Fruit fly (Drosophila melanogaster) whole organism, embryonic: Measurements from ENCODE around the gene Ilp1.

ENCODE experiments used
- Abd-B ChIP-seq: fragments of 200-800 bp; sonication (Bioruptor generic); optimal IDR thresholded peaks from 2 replicates; lab custom pipeline; 2018; ENCODE audit warnings: missing biosample characterization, mild to moderate bottlenecking, missing genetic modification characterization, moderate library complexity
- Adf1 ChIP-seq: fragments of 200-800 bp; sonication (Bioruptor generic); IDR thresholded peaks from 2 replicates; pipeline ENCODE4 v1.3.6; 2022; ENCODE audit warnings: missing biosample characterization, missing genetic modification characterization
- Aef1 ChIP-seq: fragments of 200-800 bp; sonication (Bioruptor generic); IDR thresholded peaks from 3 replicates; pipeline ENCODE4 v1.3.6; 2022; ENCODE audit warnings: missing biosample characterization, missing genetic modification characterization
- BEAF-32 ChIP-seq: fragments of 200-800 bp; sonication (Bioruptor generic); optimal IDR thresholded peaks from 3 replicates; lab custom pipeline; 2017; ENCODE audit warnings: missing biosample characterization, missing genetic modification characterization, mild to moderate bottlenecking, moderate library complexity, missing genetic modification reagents
- CG10462 ChIP-seq: fragments of 200-800 bp; sonication (Bioruptor generic); optimal IDR thresholded peaks from 2 replicates; lab custom pipeline; 2016; ENCODE audit warnings: missing biosample characterization, missing genetic modification characterization
- CG10543 ChIP-seq: fragments of 200-800 bp; sonication (Bioruptor generic); optimal IDR thresholded peaks from 3 replicates; lab custom pipeline; 2017; ENCODE audit warnings: missing biosample characterization, mild to moderate bottlenecking, missing genetic modification characterization, moderate library complexity
- CG10654 ChIP-seq: fragments of 200-800 bp; sonication (Bioruptor generic); optimal IDR thresholded peaks from 2 replicates; lab custom pipeline; 2016; ENCODE audit warnings: missing biosample characterization, missing genetic modification characterization
- CG12942 ChIP-seq: fragments of 200-800 bp; sonication (Bioruptor generic); optimal IDR thresholded peaks from 3 replicates; lab custom pipeline; 2016; ENCODE audit warnings: missing biosample characterization, missing genetic modification characterization
- CG13894 ChIP-seq: fragments of 200-800 bp; sonication (Bioruptor generic); optimal IDR thresholded peaks from 3 replicates; lab custom pipeline; 2018; ENCODE audit warnings: missing biosample characterization, mild to moderate bottlenecking, missing genetic modification characterization, moderate library complexity
- CG14441 ChIP-seq: fragments of 200-800 bp; sonication (Bioruptor generic); IDR thresholded peaks from 2 replicates; pipeline ENCODE4 v1.3.6; 2022; ENCODE audit warnings: missing biosample characterization, missing genetic modification characterization
- CG15011 ChIP-seq: fragments of 200-800 bp; sonication (Bioruptor generic); optimal IDR thresholded peaks from 3 replicates; lab custom pipeline; 2018; ENCODE audit warnings: missing biosample characterization, mild to moderate bottlenecking, missing genetic modification characterization
- CG1529 ChIP-seq: fragments of 200-800 bp; sonication (Bioruptor generic); optimal IDR thresholded peaks from 3 replicates; lab custom pipeline; 2018; ENCODE audit warnings: missing biosample characterization, missing genetic modification characterization
- CG16815 ChIP-seq: fragments of 200-800 bp; sonication (Bioruptor generic); optimal IDR thresholded peaks from 3 replicates; lab custom pipeline; 2017; ENCODE audit warnings: missing biosample characterization, mild to moderate bottlenecking, missing genetic modification characterization
- CG17385 ChIP-seq: fragments of 200-800 bp; sonication (Bioruptor generic); optimal IDR thresholded peaks from 3 replicates; lab custom pipeline; 2018; ENCODE audit warnings: missing biosample characterization, mild to moderate bottlenecking, missing genetic modification characterization
- CG18476 ChIP-seq: fragments of 200-800 bp; sonication (Bioruptor generic); optimal IDR thresholded peaks from 2 replicates; lab custom pipeline; 2016; ENCODE audit warnings: missing biosample characterization, mild to moderate bottlenecking, missing genetic modification characterization
- CG2712 ChIP-seq: fragments of 200-800 bp; optimal IDR thresholded peaks from 3 replicates; lab custom pipeline; 2019; ENCODE audit warnings: missing biosample characterization, mild to moderate bottlenecking, missing genetic modification characterization, moderate library complexity
- CG2875 ChIP-seq: fragments of 200-800 bp; sonication (Bioruptor generic); optimal IDR thresholded peaks from 2 replicates; lab custom pipeline; 2017; ENCODE audit warnings: missing biosample characterization, mild to moderate bottlenecking, missing genetic modification characterization, missing genetic modification reagents
- CG4404 ChIP-seq: fragments of 200-800 bp; sonication (Bioruptor generic); IDR thresholded peaks from 2 replicates; pipeline ENCODE4 v1.3.6; 2022; ENCODE audit warnings: missing biosample characterization, missing genetic modification characterization
- CG4617 ChIP-seq: fragments of 200-800 bp; sonication (Bioruptor generic); optimal IDR thresholded peaks from 3 replicates; lab custom pipeline; 2016; ENCODE audit warnings: missing biosample characterization, missing genetic modification characterization, borderline replicate concordance
- CG5180 ChIP-seq: fragments of 200-800 bp; sonication (Bioruptor generic); optimal IDR thresholded peaks from 3 replicates; lab custom pipeline; 2017; ENCODE audit warnings: missing biosample characterization, missing genetic modification characterization, mild to moderate bottlenecking, moderate library complexity, missing genetic modification reagents
- CG6683 ChIP-seq: fragments of 200-800 bp; sonication (Bioruptor generic); optimal IDR thresholded peaks from 2 replicates; lab custom pipeline; 2017; ENCODE audit warnings: missing biosample characterization, mild to moderate bottlenecking, missing genetic modification characterization, missing genetic modification reagents
- CG8478 ChIP-seq: fragments of >200 bp; optimal IDR thresholded peaks from 2 replicates; lab custom pipeline; 2018
- CG9797 ChIP-seq: fragments of 200-800 bp; sonication (Bioruptor generic); optimal IDR thresholded peaks from 3 replicates; lab custom pipeline; 2018; ENCODE audit warnings: missing biosample characterization, mild to moderate bottlenecking, missing genetic modification characterization
- CG9932 ChIP-seq: fragments of 200-800 bp; sonication (Bioruptor generic); IDR thresholded peaks from 2 replicates; pipeline ENCODE4 v1.3.6; 2022; ENCODE audit warnings: missing biosample characterization, missing genetic modification characterization
- CkIIα-i1 ChIP-seq: fragments of 200-800 bp; sonication (Bioruptor generic); IDR thresholded peaks from 2 replicates; pipeline ENCODE4 v1.3.6; 2022; ENCODE audit warnings: missing biosample characterization, missing genetic modification characterization
- Eip74EF ChIP-seq, 2 experiments: fragments of 200-800 bp in 1 of 2; fragments of >200 bp in 1 of 2; sonication (Bioruptor generic) in 1 of 2; optimal IDR thresholded peaks; 2 replicates each; lab custom pipeline; 2017 to 2019; ENCODE audit warnings: missing biosample characterization in 2 of 2, missing genetic modification characterization in 2 of 2, mild to moderate bottlenecking in 1 of 2, moderate library complexity in 1 of 2
- Fer1 ChIP-seq: fragments of 200-800 bp; sonication (Bioruptor generic); optimal IDR thresholded peaks from 2 replicates; lab custom pipeline; 2017; ENCODE audit warnings: missing biosample characterization, mild to moderate bottlenecking, missing genetic modification characterization
- GATAe ChIP-seq: fragments of 200-800 bp; sonication (Bioruptor generic); conservative IDR thresholded peaks from 2 replicates; pipeline ENCODE4 v1.3.6; 2022; ENCODE audit warnings: missing biosample characterization, missing genetic modification characterization
- Neu2 ChIP-seq: fragments of 200-800 bp; sonication (Bioruptor generic); optimal IDR thresholded peaks from 3 replicates; lab custom pipeline; 2016; ENCODE audit warnings: missing biosample characterization, missing genetic modification characterization, borderline replicate concordance
- Oli ChIP-seq: fragments of 200-800 bp; sonication (Bioruptor generic); optimal IDR thresholded peaks from 2 replicates; lab custom pipeline; 2018; ENCODE audit warnings: missing biosample characterization, mild to moderate bottlenecking, missing genetic modification characterization, moderate library complexity
- Pdp1 ChIP-seq, 2 experiments: fragments of 200-800 bp; sonication (Bioruptor generic); optimal IDR thresholded peaks; 3 replicates each; lab custom pipeline; 2016; ENCODE audit warnings: missing biosample characterization in 2 of 2, missing genetic modification characterization in 2 of 2, mild to moderate bottlenecking in 1 of 2, moderate library complexity in 1 of 2
- Sox102F ChIP-seq: fragments of 200-800 bp; sonication (Bioruptor generic); optimal IDR thresholded peaks from 2 replicates; lab custom pipeline; 2018; ENCODE audit warnings: missing biosample characterization, mild to moderate bottlenecking, missing genetic modification characterization, moderate library complexity
- Ssrp ChIP-seq: fragments of 200-800 bp; sonication (Bioruptor generic); optimal IDR thresholded peaks from 2 replicates; lab custom pipeline; 2018; ENCODE audit warnings: missing biosample characterization, mild to moderate bottlenecking, missing genetic modification characterization, moderate library complexity
- chn ChIP-seq: fragments of 200-800 bp; sonication (Bioruptor generic); optimal IDR thresholded peaks from 2 replicates; lab custom pipeline; 2016; ENCODE audit warnings: missing biosample characterization, missing genetic modification characterization
- cwo ChIP-seq: fragments of 200-800 bp; sonication (Bioruptor generic); optimal IDR thresholded peaks from 3 replicates; lab custom pipeline; 2017; ENCODE audit warnings: missing biosample characterization, missing genetic modification characterization, mild to moderate bottlenecking, moderate library complexity, missing genetic modification reagents
- dmrt11E ChIP-seq: fragments of 200-800 bp; sonication (Bioruptor generic); optimal IDR thresholded peaks from 3 replicates; lab custom pipeline; 2018; ENCODE audit warnings: missing biosample characterization, mild to moderate bottlenecking, missing genetic modification characterization, moderate library complexity
- dysf ChIP-seq: fragments of 200-800 bp; sonication (Bioruptor generic); IDR thresholded peaks from 3 replicates; pipeline ENCODE4 v1.3.6; 2022; ENCODE audit warnings: missing biosample characterization, missing genetic modification characterization
- h ChIP-seq: fragments of >200 bp; optimal IDR thresholded peaks from 2 replicates; lab custom pipeline; 2017
- jumu ChIP-seq: fragments of 200-800 bp; sonication (Bioruptor generic); optimal IDR thresholded peaks from 3 replicates; lab custom pipeline; 2016; ENCODE audit warnings: missing biosample characterization, missing genetic modification characterization
- kay ChIP-seq: fragments of 200-800 bp; sonication (Bioruptor generic); optimal IDR thresholded peaks from 2 replicates; lab custom pipeline; 2016; ENCODE audit warnings: missing biosample characterization, missing genetic modification characterization
- lov ChIP-seq, 2 experiments: fragments of 200-800 bp in 1 of 2; fragments of >200 bp in 1 of 2; sonication (Bioruptor generic) in 1 of 2; IDR thresholded peaks in 1 of 2; optimal IDR thresholded peaks in 1 of 2; 2 replicates in 1 of 2; 3 replicates in 1 of 2; pipeline versions ENCODE4 v1.3.6 to Lab custom; 2017 to 2022; ENCODE audit warnings: missing biosample characterization in 1 of 2, missing genetic modification characterization in 1 of 2
- nom ChIP-seq: fragments of 200-800 bp; sonication (Bioruptor generic); optimal IDR thresholded peaks from 2 replicates; lab custom pipeline; 2017; ENCODE audit warnings: missing biosample characterization, missing genetic modification characterization, mild to moderate bottlenecking, moderate library complexity, missing genetic modification reagents
- pros ChIP-seq: fragments of 200-800 bp; sonication (Bioruptor generic); optimal IDR thresholded peaks from 3 replicates; lab custom pipeline; 2019; ENCODE audit warnings: missing biosample characterization, mild to moderate bottlenecking, missing genetic modification characterization, moderate library complexity
- sens ChIP-seq: fragments of 200-800 bp; sonication (Bioruptor generic); peaks from one replicate; lab custom pipeline; 2016; ENCODE audit warnings: missing biosample characterization, missing genetic modification characterization
- slbo ChIP-seq: fragments of 200-800 bp; sonication (Bioruptor generic); IDR thresholded peaks from 2 replicates; pipeline ENCODE4 v1.3.6; 2022; ENCODE audit warnings: missing biosample characterization, missing genetic modification characterization
- sob ChIP-seq: fragments of 200-800 bp; sonication (Bioruptor generic); IDR thresholded peaks from 2 replicates; pipeline ENCODE4 v1.3.6; 2022; ENCODE audit warnings: missing biosample characterization, missing genetic modification characterization
- sr ChIP-seq: fragments of 200-800 bp; sonication (Bioruptor generic); IDR thresholded peaks from 3 replicates; pipeline ENCODE4 v1.3.6; 2022; ENCODE audit warnings: missing biosample characterization, missing genetic modification characterization
- trem ChIP-seq: fragments of 200-800 bp; optimal IDR thresholded peaks from 3 replicates; lab custom pipeline; 2019; ENCODE audit warnings: missing biosample characterization, mild to moderate bottlenecking, missing genetic modification characterization, moderate library complexity
- ttk ChIP-seq: fragments of 200-800 bp; sonication (Bioruptor generic); IDR thresholded peaks from 2 replicates; pipeline ENCODE4 v2.1.2; 2022; ENCODE audit warnings: missing biosample characterization, missing genetic modification characterization
- z ChIP-seq: fragments of 200-800 bp; sonication (Bioruptor generic); IDR thresholded peaks from 3 replicates; pipeline ENCODE4 v1.3.6; 2022; ENCODE audit warnings: missing biosample characterization, missing genetic modification characterization

Ilp1 gene

DNA sequence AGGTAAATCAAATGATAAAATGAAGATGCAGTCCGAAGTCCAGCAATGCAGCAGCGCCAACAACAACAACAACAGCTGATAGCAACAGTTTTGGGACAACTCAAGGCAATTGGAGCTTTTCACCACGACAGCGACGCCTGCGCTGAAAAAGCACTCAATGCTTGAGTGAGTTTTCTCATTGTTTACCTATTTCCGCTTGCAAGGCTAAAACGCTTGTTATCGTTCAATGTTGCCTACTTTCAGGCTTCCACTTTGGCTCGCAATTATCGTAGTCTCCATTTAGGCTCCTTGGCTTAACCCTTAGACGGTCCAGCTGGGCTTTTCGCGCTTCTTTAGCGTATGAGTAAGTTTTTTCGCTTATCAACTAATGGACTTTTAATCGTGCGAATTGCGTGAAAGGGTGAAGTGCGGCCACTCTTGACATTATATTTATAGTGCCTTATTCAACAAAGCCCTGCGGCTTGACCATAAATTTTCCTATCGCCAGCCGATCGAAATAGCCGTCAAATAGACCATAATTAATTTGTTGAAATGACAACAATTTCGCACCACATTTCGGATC, 36.1 kb upstream of the Ilp1 start (continued):
- peak; percentile 8 for TF ChIP-seq cwo
- TF ChIP-seq CG14441 (GFP tag; lab: Robert Waterston, UW), result no peak
- TF ChIP-seq Oli, result no peak
- no peak for TF ChIP-seq GATAe (GFP tag; lab: Robert Waterston, UW)
- TF ChIP-seq sens (GFP tag; lab: Kevin White, UChicago), result peak; percentile 79
- no peak for TF ChIP-seq CkIIα-i1 (GFP tag; lab: Robert Waterston, UW)
- no peak for TF ChIP-seq lov (optimal IDR thresholded peaks at IDR 0.05; lab: Kevin White, UChicago)
- TF ChIP-seq lov (GFP tag; IDR thresholded peaks at IDR 0.05; lab: Robert Waterston, UW), result no peak
- no peak for TF ChIP-seq jumu (GFP tag; lab: Kevin White, UChicago)
- TF ChIP-seq Neu2 (GFP tag; lab: Kevin White, UChicago), result no peak
- TF ChIP-seq dysf, result 0 out of 3 replicates have a peak, but pooled peaks have one; percentile 12
- TF ChIP-seq CG6683 (GFP tag; lab: Kevin White, UChicago), result no peak
- TF ChIP-seq CG8478 (lab: Kevin White, UChicago), result no peak
- TF ChIP-seq nom, result peak; percentile 45
- TF ChIP-seq CG4617 (GFP tag; lab: Kevin White, UChicago), result no peak
- TF ChIP-seq sr (GFP tag; lab: Robert Waterston, UW), result no peak
- TF ChIP-seq Aef1 (GFP tag; lab: Robert Waterston, UW), result no peak
- TF ChIP-seq BEAF-32, result no peak
- peak in 1 of 2 experiments; percentile 61 for TF ChIP-seq Pdp1 (GFP tag; optimal IDR thresholded peaks at IDR 0.05; lab: Kevin White, UChicago)
- no peak for TF ChIP-seq CG10462 (GFP tag; lab: Kevin White, UChicago)
- TF ChIP-seq z (GFP tag; lab: Robert Waterston, UW), result peak; percentile 97
- TF ChIP-seq slbo, result peak; percentile 28; the same call in 1 of the 2 replicates
- no peak for TF ChIP-seq dmrt11E (tag; lab: Kevin White, UChicago)
- no peak for TF ChIP-seq CG9797
- TF ChIP-seq Fer1, result peak; percentile 25
- no peak for TF ChIP-seq CG16815 (GFP tag; lab: Kevin White, UChicago)
- TF ChIP-seq Eip74EF (GFP tag; optimal IDR thresholded peaks at IDR 0.05; lab: Kevin White, UChicago), result peak in 1 of 2 experiments; percentile 40
- no peak for TF ChIP-seq Abd-B (GFP tag; lab: Kevin White, UChicago)
- no peak for TF ChIP-seq CG17385 (GFP tag; lab: Kevin White, UChicago)
- TF ChIP-seq CG15011 (GFP tag; lab: Kevin White, UChicago), result no peak
- TF ChIP-seq kay, result peak; percentile 4
- TF ChIP-seq CG1529 (GFP tag; lab: Kevin White, UChicago), result no peak
- no peak for TF ChIP-seq CG10654 (GFP tag; lab: Kevin White, UChicago)
- no peak for TF ChIP-seq CG18476 (GFP tag; lab: Kevin White, UChicago)
- no peak for TF ChIP-seq CG13894 (tag; lab: Kevin White, UChicago)
- no peak for TF ChIP-seq Sox102F (GFP tag; lab: Kevin White, UChicago)
- no peak for TF ChIP-seq chn (GFP tag; lab: Kevin White, UChicago)
- TF ChIP-seq Adf1 (GFP tag; lab: Robert Waterston, UW), result peak; percentile 55; the same call in 1 of the 2 replicates
- no peak for TF ChIP-seq sob (GFP tag; lab: Robert Waterston, UW)
- no peak for TF ChIP-seq h (lab: Kevin White, UChicago)
- no peak for TF ChIP-seq Ssrp (tag; lab: Kevin White, UChicago)
- no peak for TF ChIP-seq CG2875 (GFP tag; lab: Kevin White, UChicago)
- TF ChIP-seq CG9932 (GFP tag; lab: Robert Waterston, UW), result no peak
- no peak for TF ChIP-seq CG5180 (GFP tag; lab: Kevin White, UChicago)
- no peak for TF ChIP-seq ttk
- TF ChIP-seq CG12942 (GFP tag; lab: Kevin White, UChicago), result no peak
- TF ChIP-seq CG10543 (GFP tag; lab: Kevin White, UChicago), result no peak
- TF ChIP-seq trem (tag; lab: Kevin White, UChicago), result no peak
- no peak for TF ChIP-seq CG4404 (GFP tag; lab: Robert Waterston, UW)
- TF ChIP-seq pros (GFP tag; lab: Kevin White, UChicago), result no peak
- no peak for TF ChIP-seq CG2712 (tag; lab: Kevin White, UChicago)
